Worm (Caenorhabditis elegans) whole organism, L4 larva: ENCODE results near the gene C16B8.4.
A peak's percentile ranks its signal among the peaks of the same experiment; 100 is the strongest.

Experiments used
- F10B5.3 ChIP-seq: sonication (generic microtip); optimal IDR thresholded peaks from 2 replicates; lab custom pipeline; 2016; ENCODE audit warnings: mild to moderate bottlenecking, missing genetic modification characterization, missing compliant biosample characterization
- F49E8.2 ChIP-seq: sonication (generic microtip); optimal IDR thresholded peaks from 2 replicates; lab custom pipeline; 2016; ENCODE audit warnings: missing compliant biosample characterization, mild to moderate bottlenecking, missing genetic modification characterization, borderline replicate concordance
- T20F7.1 ChIP-seq: fragments of 200-800 bp; sonication (Bioruptor generic); optimal IDR thresholded peaks from 2 replicates; lab custom pipeline; 2018; ENCODE audit warnings: mild to moderate bottlenecking, missing genetic modification characterization, missing compliant biosample characterization
- Y48G9A.11 ChIP-seq: fragments of 200-800 bp; sonication (Bioruptor generic); IDR thresholded peaks from 2 replicates; pipeline ENCODE4 v1.3.6; 2022; ENCODE audit warnings: missing genetic modification reagents, missing genetic modification characterization, missing compliant biosample characterization
- Y75B8A.6 ChIP-seq: fragments of 200-800 bp; sonication (Bioruptor generic); IDR thresholded peaks from 2 replicates; pipeline ENCODE4 v1.3.6; 2022; ENCODE audit warnings: missing genetic modification reagents, missing genetic modification characterization, missing compliant biosample characterization
- ZK337.2 ChIP-seq: fragments of 200-800 bp; sonication (Bioruptor generic); IDR thresholded peaks from 2 replicates; pipeline ENCODE4 v1.3.6; 2022; ENCODE audit warnings: missing genetic modification reagents, missing genetic modification characterization, missing compliant biosample characterization
- ZK546.5 ChIP-seq, 2 experiments: sonication (generic microtip); optimal IDR thresholded peaks; 2 replicates each; lab custom pipeline; 2017; ENCODE audit warnings: missing biosample characterization in 2 of 2, missing genetic modification characterization in 2 of 2
- aly-2 ChIP-seq: sonication (generic microtip); optimal IDR thresholded peaks from 2 replicates; lab custom pipeline; 2018; ENCODE audit warnings: missing biosample characterization, missing genetic modification characterization
- ama-1 ChIP-seq: fragments of 150-350 bp; optimal IDR thresholded peaks from 2 replicates; lab custom pipeline; 2014; ENCODE audit warnings: inconsistent platforms, mixed read lengths
- arid-1 ChIP-seq: fragments of 200-800 bp; sonication (Bioruptor generic); conservative IDR thresholded peaks from 2 replicates; pipeline ENCODE4 v1.3.6; 2022; ENCODE audit warnings: missing genetic modification reagents, missing genetic modification characterization, missing compliant biosample characterization
- ceh-82 ChIP-seq: sonication (generic microtip); optimal IDR thresholded peaks from 2 replicates; lab custom pipeline; 2017; ENCODE audit warnings: missing biosample characterization, missing genetic modification characterization
- cey-2 ChIP-seq: sonication (generic microtip); optimal IDR thresholded peaks from 3 replicates; lab custom pipeline; 2017; ENCODE audit warnings: missing genetic modification characterization, mild to moderate bottlenecking, missing compliant biosample characterization, antibody characterized with exemption, borderline replicate concordance; ENCODE audit not compliant: insufficient read depth
- ctbp-1 ChIP-seq: fragments of 200-800 bp; sonication (Bioruptor generic); IDR thresholded peaks from 2 replicates; pipeline ENCODE4 v1.3.6; 2022; ENCODE audit warnings: missing genetic modification reagents, missing genetic modification characterization, missing compliant biosample characterization
- daf-19 ChIP-seq: fragments of 200-800 bp; sonication (Bioruptor generic); conservative IDR thresholded peaks from 2 replicates; pipeline ENCODE4 v1.3.6; 2022; ENCODE audit warnings: missing genetic modification characterization, missing compliant biosample characterization
- dpl-1 ChIP-seq: fragments of 150-350 bp; optimal IDR thresholded peaks from 2 replicates; lab custom pipeline; 2014; ENCODE audit warnings: missing biosample characterization, missing genetic modification reagents, missing genetic modification characterization
- duxl-1 ChIP-seq: sonication (generic microtip); optimal IDR thresholded peaks from 2 replicates; lab custom pipeline; 2016; ENCODE audit warnings: mild to moderate bottlenecking, missing genetic modification characterization, moderate library complexity, missing compliant biosample characterization; ENCODE audit not compliant: poor library complexity
- egl-43 ChIP-seq: fragments of 200-800 bp; sonication (Bioruptor generic); IDR thresholded peaks from 2 replicates; pipeline ENCODE4 v1.3.6; 2022; ENCODE audit warnings: missing genetic modification reagents, missing genetic modification characterization, missing compliant biosample characterization
- gei-8 ChIP-seq: fragments of 200-800 bp; sonication (Bioruptor generic); optimal IDR thresholded peaks from 2 replicates; lab custom pipeline; 2018; ENCODE audit warnings: mild to moderate bottlenecking, missing genetic modification characterization, missing compliant biosample characterization
- jun-1 ChIP-seq: fragments of 150-350 bp; optimal IDR thresholded peaks from 2 replicates; lab custom pipeline; 2014; ENCODE audit warnings: missing biosample characterization, missing genetic modification reagents, missing genetic modification characterization
- lim-7 ChIP-seq: fragments of 200-800 bp; sonication (Bioruptor generic); IDR thresholded peaks from 2 replicates; pipeline ENCODE4 v1.3.6; 2022; ENCODE audit warnings: missing genetic modification characterization, missing compliant biosample characterization
- lin-13 ChIP-seq: fragments of 150-350 bp; optimal IDR thresholded peaks from 2 replicates; lab custom pipeline; 2014; ENCODE audit warnings: missing biosample characterization, missing genetic modification reagents, missing genetic modification characterization
- lin-15B ChIP-seq: fragments of 150-350 bp; sonication (generic microtip); optimal IDR thresholded peaks from 3 replicates; lab custom pipeline; 2014; ENCODE audit warnings: missing biosample characterization, missing genetic modification characterization
- lin-29 ChIP-seq: fragments of 200-800 bp; sonication (Bioruptor generic); IDR thresholded peaks from 2 replicates; pipeline ENCODE4 v1.3.6; 2022; ENCODE audit warnings: missing genetic modification reagents, missing genetic modification characterization, missing compliant biosample characterization
- lin-39 ChIP-seq: fragments of 150-350 bp; optimal IDR thresholded peaks from 2 replicates; lab custom pipeline; 2014; ENCODE audit warnings: missing biosample characterization, missing genetic modification reagents, missing genetic modification characterization
- lir-3 ChIP-seq: sonication (generic microtip); optimal IDR thresholded peaks from 2 replicates; lab custom pipeline; 2016; ENCODE audit warnings: mild to moderate bottlenecking, missing genetic modification characterization, missing compliant biosample characterization
- madf-5 ChIP-seq, 2 experiments: fragments of 200-800 bp; sonication (Bioruptor generic); IDR thresholded peaks; 2 replicates each; pipeline ENCODE4 v1.3.6; 2022; ENCODE audit warnings: missing compliant biosample characterization in 2 of 2, missing genetic modification characterization in 2 of 2
- madf-9 ChIP-seq: fragments of 200-800 bp; sonication (Bioruptor generic); conservative IDR thresholded peaks from 2 replicates; pipeline ENCODE4 v1.3.6; 2022; ENCODE audit warnings: missing genetic modification reagents, missing genetic modification characterization, missing compliant biosample characterization
- mdl-1 ChIP-seq, 2 experiments: fragments of 150-350 bp in 1 of 2; sonication (generic microtip) in 1 of 2; optimal IDR thresholded peaks; 2 replicates each; lab custom pipeline; 2014 to 2017; ENCODE audit warnings: missing biosample characterization in 2 of 2, missing genetic modification characterization in 2 of 2
- mdt-29 ChIP-seq: fragments of 200-800 bp; sonication (Bioruptor generic); IDR thresholded peaks from 2 replicates; pipeline ENCODE4 v1.3.6; 2022; ENCODE audit warnings: missing genetic modification reagents, missing genetic modification characterization, missing compliant biosample characterization
- mes-2 ChIP-seq: sonication (generic microtip); optimal IDR thresholded peaks from 2 replicates; lab custom pipeline; 2016; ENCODE audit warnings: missing genotype, mild to moderate bottlenecking, missing genetic modification characterization, missing compliant biosample characterization; ENCODE audit not compliant: poor library complexity, severe bottlenecking
- mxl-3 ChIP-seq: fragments of 200-800 bp; sonication (Bioruptor generic); optimal IDR thresholded peaks from 2 replicates; lab custom pipeline; 2018; ENCODE audit warnings: mild to moderate bottlenecking, missing genetic modification characterization, missing compliant biosample characterization
- nhr-10 ChIP-seq: fragments of 150-350 bp; optimal IDR thresholded peaks from 2 replicates; lab custom pipeline; 2014; ENCODE audit warnings: missing biosample characterization, missing genetic modification characterization
- nhr-111 ChIP-seq: fragments of 200-800 bp; sonication (Bioruptor generic); optimal IDR thresholded peaks from 2 replicates; lab custom pipeline; 2018; ENCODE audit warnings: mild to moderate bottlenecking, missing genetic modification characterization, missing compliant biosample characterization
- nhr-25 ChIP-seq: sonication (generic microtip); optimal IDR thresholded peaks from 2 replicates; lab custom pipeline; 2017; ENCODE audit warnings: missing genetic modification characterization, mild to moderate bottlenecking, missing compliant biosample characterization, antibody characterized with exemption, moderate library complexity, borderline replicate concordance; ENCODE audit not compliant: insufficient read depth
- nhr-28 ChIP-seq: fragments of 150-350 bp; optimal IDR thresholded peaks from 2 replicates; lab custom pipeline; 2014; ENCODE audit warnings: missing biosample characterization, missing genetic modification characterization
- nhr-41 ChIP-seq: fragments of 200-800 bp; sonication (Bioruptor generic); IDR thresholded peaks from 2 replicates; pipeline ENCODE4 v1.3.6; 2022; ENCODE audit warnings: missing genetic modification reagents, missing genetic modification characterization, missing compliant biosample characterization
- nhr-42 ChIP-seq: fragments of 200-800 bp; sonication (Bioruptor generic); IDR thresholded peaks from 2 replicates; pipeline ENCODE4 v1.3.6; 2022; ENCODE audit warnings: missing genetic modification characterization, missing compliant biosample characterization
- nhr-48 ChIP-seq: sonication (generic microtip); optimal IDR thresholded peaks from 2 replicates; lab custom pipeline; 2016; ENCODE audit warnings: mild to moderate bottlenecking, missing genetic modification characterization, missing compliant biosample characterization
- php-3 ChIP-seq: fragments of 200-800 bp; sonication (Bioruptor generic); IDR thresholded peaks from 2 replicates; pipeline ENCODE4 v1.3.6; 2022; ENCODE audit warnings: missing genetic modification reagents, missing genetic modification characterization, missing compliant biosample characterization
- pqm-1 ChIP-seq: sonication (generic microtip); optimal IDR thresholded peaks from 2 replicates; lab custom pipeline; 2017; ENCODE audit warnings: missing biosample characterization, missing genetic modification characterization
- rbr-2 ChIP-seq: sonication (generic microtip); optimal IDR thresholded peaks from 2 replicates; lab custom pipeline; 2016; ENCODE audit warnings: missing genotype, missing genetic modification characterization, missing compliant biosample characterization
- sdz-12 ChIP-seq: fragments of 200-800 bp; sonication (Bioruptor generic); optimal IDR thresholded peaks from 2 replicates; lab custom pipeline; 2018; ENCODE audit warnings: mild to moderate bottlenecking, missing genetic modification characterization, missing compliant biosample characterization
- spr-3 ChIP-seq: fragments of 200-800 bp; sonication (Bioruptor generic); optimal IDR thresholded peaks from 2 replicates; lab custom pipeline; 2018; ENCODE audit warnings: mild to moderate bottlenecking, missing genetic modification characterization, missing compliant biosample characterization
- tag-97 ChIP-seq: fragments of 200-800 bp; sonication (Bioruptor generic); IDR thresholded peaks from 2 replicates; pipeline ENCODE4 v1.3.6; 2022; ENCODE audit warnings: missing genetic modification characterization, missing compliant biosample characterization
- unc-130 ChIP-seq: sonication (generic microtip); optimal IDR thresholded peaks from 2 replicates; lab custom pipeline; 2016; ENCODE audit warnings: missing genetic modification reagents, missing genetic modification characterization, missing compliant biosample characterization
- unc-39 ChIP-seq: sonication (generic microtip); optimal IDR thresholded peaks from 2 replicates; lab custom pipeline; 2017; ENCODE audit warnings: missing biosample characterization, missing genetic modification characterization
- unc-62 ChIP-seq, 3 experiments: fragments of 150-350 bp in 1 of 3; sonication (generic microtip); optimal IDR thresholded peaks in 2 of 3; peaks in 1 of 3; 1 replicate in 1 of 3; 2 replicates in 2 of 3; lab custom pipeline; 2014 to 2017; ENCODE audit warnings: missing biosample characterization in 3 of 3, missing genetic modification characterization in 3 of 3, missing genetic modification reagents in 3 of 3, missing genotype in 1 of 3
- vab-7 ChIP-seq: fragments of 200-800 bp; sonication (Bioruptor generic); IDR thresholded peaks from 2 replicates; pipeline ENCODE4 v1.3.6; 2022; ENCODE audit warnings: missing genetic modification reagents, missing genetic modification characterization, missing compliant biosample characterization
- zag-1 ChIP-seq: fragments of 150-350 bp; optimal IDR thresholded peaks from 2 replicates; lab custom pipeline; 2014; ENCODE audit warnings: missing biosample characterization, missing genetic modification characterization
- zip-11 ChIP-seq: fragments of 200-800 bp; sonication (Bioruptor generic); IDR thresholded peaks from 2 replicates; pipeline ENCODE4 v1.3.6; 2022; ENCODE audit warnings: missing genetic modification characterization, missing compliant biosample characterization
- zip-2 ChIP-seq: fragments of 150-350 bp; optimal IDR thresholded peaks from 2 replicates; lab custom pipeline; 2014; ENCODE audit warnings: missing biosample characterization, missing genetic modification characterization

C16B8.4 gene

ce11 chrX:4008922-4009321 lies 35.5 kb upstream of the C16B8.4 start (continued):
- TF ChIP-seq arid-1 (GFP tag; lab: Robert Waterston, UW), result no peak
- TF ChIP-seq sdz-12 (GFP tag; lab: Kevin White, UChicago), result no peak
- no peak for TF ChIP-seq rbr-2 (tag; lab: Kevin White, UChicago)
- no peak for TF ChIP-seq lin-15B (tag; lab: Kevin White, UChicago)
- TF ChIP-seq jun-1 (tag; lab: Kevin White, UChicago), result no peak
- no peak for TF ChIP-seq spr-3 (GFP tag; lab: Kevin White, UChicago)
- no peak for TF ChIP-seq unc-39
- no peak for TF ChIP-seq nhr-111 (GFP tag; lab: Kevin White, UChicago)
- no peak for TF ChIP-seq nhr-41 (GFP tag; lab: Robert Waterston, UW)
- TF ChIP-seq nhr-28, result peak; percentile 94
- TF ChIP-seq daf-19 (GFP tag; lab: Robert Waterston, UW), result no peak
- TF ChIP-seq duxl-1 (tag; lab: Kevin White, UChicago), result no peak
- no peak for TF ChIP-seq nhr-42
- no peak for TF ChIP-seq ctbp-1 (GFP tag; lab: Robert Waterston, UW)
- no peak for TF ChIP-seq zag-1
- TF ChIP-seq mes-2 (tag; lab: Kevin White, UChicago), result peak; percentile 58
- TF ChIP-seq Y75B8A.6 (GFP tag; lab: Robert Waterston, UW), result no peak
- no peak for TF ChIP-seq dpl-1 (GFP tag; lab: Kevin White, UChicago)
- TF ChIP-seq madf-9 (GFP tag; lab: Robert Waterston, UW), result no peak
- peak; percentile 67 for TF ChIP-seq nhr-48 (tag; lab: Kevin White, UChicago)
- TF ChIP-seq nhr-25, result no peak
- no peak for TF ChIP-seq egl-43
- TF ChIP-seq ceh-82 (tag; lab: Kevin White, UChicago), result no peak
- TF ChIP-seq Y48G9A.11, result no peak
- TF ChIP-seq lin-13 (GFP tag; lab: Kevin White, UChicago), result peak; percentile 9
- no peak for TF ChIP-seq lin-29 (GFP tag; lab: Robert Waterston, UW)
- TF ChIP-seq aly-2 (tag; lab: Kevin White, UChicago), result no peak
- no peak for TF ChIP-seq F49E8.2 (tag; lab: Kevin White, UChicago)
- peak; percentile 57 for TF ChIP-seq php-3
- TF ChIP-seq nhr-10 (tag; lab: Kevin White, UChicago), result peak; percentile 9
- no peak for TF ChIP-seq lim-7 (GFP tag; lab: Robert Waterston, UW)
- peak in 1 of 2 experiments; percentile 57 for TF ChIP-seq mdl-1 (tag; optimal IDR thresholded peaks at IDR 0.05; lab: Kevin White, UChicago)
- no peak for TF ChIP-seq zip-11 (GFP tag; lab: Robert Waterston, UW)
- peak; percentile 49 for TF ChIP-seq T20F7.1 (GFP tag; lab: Kevin White, UChicago)
- no peak for TF ChIP-seq gei-8 (GFP tag; lab: Kevin White, UChicago)
- no peak for TF ChIP-seq madf-5 (GFP tag; IDR thresholded peaks at IDR 0.05; lab: Robert Waterston, UW)
- no peak for TF ChIP-seq cey-2 (tag; lab: Kevin White, UChicago)
- TF ChIP-seq mxl-3, result no peak
- no peak for TF ChIP-seq lin-39 (tag; lab: Kevin White, UChicago)
- TF ChIP-seq unc-130 (GFP tag; lab: Kevin White, UChicago), result no peak
- no peak for TF ChIP-seq ZK546.5 (tag; optimal IDR thresholded peaks at IDR 0.05; lab: Kevin White, UChicago)
- no peak for TF ChIP-seq vab-7 (GFP tag; lab: Robert Waterston, UW)
- no peak for TF ChIP-seq ama-1 (lab: Kevin White, UChicago)
- no peak for TF ChIP-seq zip-2 (tag; lab: Kevin White, UChicago)
- TF ChIP-seq ZK337.2 (GFP tag; lab: Robert Waterston, UW), result no peak
- peak; percentile 98 for TF ChIP-seq pqm-1 (tag; lab: Kevin White, UChicago)
- TF ChIP-seq unc-62 (GFP tag; optimal IDR thresholded peaks at IDR 0.05 in 1 of 2; lab: Kevin White, UChicago), result peak in 1 of 2 experiments; percentile 14
- no peak for TF ChIP-seq unc-62 (tag; optimal IDR thresholded peaks at IDR 0.05; lab: Kevin White, UChicago)
- TF ChIP-seq mdt-29 (GFP tag; lab: Robert Waterston, UW), result no peak
- TF ChIP-seq F10B5.3, result no peak
- TF ChIP-seq tag-97 (GFP tag; lab: Robert Waterston, UW), result no peak
- TF ChIP-seq lir-3 (tag; lab: Kevin White, UChicago), result no peak
